Worm (Caenorhabditis elegans): ENCODE measurements around the gene W07G4.2.
A peak's percentile ranks its signal among the peaks of the same experiment; 100 is the strongest.

ce11 chrV:13085227-13085640, 48.9 kb upstream of the W07G4.2 start:
- TF ChIP-seq unc-62 (GFP tag; optimal IDR thresholded peaks at IDR 0.05 in 1 of 2): no peak
- TF ChIP-seq unc-62 (tag; optimal IDR thresholded peaks at IDR 0.05): no peak
- peak; percentile 42 for TF ChIP-seq hlh-30 (tag; optimal IDR thresholded peaks at IDR 0.05; ENCODE audit: insufficient read depth)
- TF ChIP-seq nhr-28 (tag; optimal IDR thresholded peaks at IDR 0.05): peak; percentile 71
- TF ChIP-seq F49E8.2 (tag; optimal IDR thresholded peaks at IDR 0.05; ENCODE audit: borderline replicate concordance): no peak
- TF ChIP-seq mes-2 (tag; optimal IDR thresholded peaks at IDR 0.05; ENCODE audit: poor library complexity, severe bottlenecking): peak; percentile 16
- TF ChIP-seq aly-2 (tag; optimal IDR thresholded peaks at IDR 0.05): no peak
- no peak for TF ChIP-seq nhr-41 (GFP tag; IDR thresholded peaks at IDR 0.05)
- no peak for TF ChIP-seq lin-39 (tag; optimal IDR thresholded peaks at IDR 0.05)
- TF ChIP-seq nhr-10 (tag; optimal IDR thresholded peaks at IDR 0.05): peak; percentile 7

Data from whole organism, L4 larva.